Worm (Caenorhabditis elegans) whole organism, L4/young adult: ENCODE measurements around the gene srsx-32.

Source experiments
- dao-5 ChIP-seq: sonication (generic microtip); optimal IDR thresholded peaks from 2 replicates; lab custom pipeline; 2016; ENCODE audit warnings: missing genotype, missing genetic modification characterization, moderate library complexity, missing compliant biosample characterization
- him-1 ChIP-seq: sonication (generic microtip); optimal IDR thresholded peaks from 2 replicates; lab custom pipeline; 2016; ENCODE audit warnings: missing genotype, missing genetic modification reagents, missing genetic modification characterization, missing compliant biosample characterization

- TF ChIP-seq him-1 (no peak), dao-5 (tag; lab: Kevin White, UChicago) (no peak)
These were observed 16.4 kb upstream of the srsx-32 start for ce11 chrV:7000734-7001133.
